Fruit fly (Drosophila melanogaster): Measurements from ENCODE around the gene Ssdp.

Gene Ssdp

DNA sequence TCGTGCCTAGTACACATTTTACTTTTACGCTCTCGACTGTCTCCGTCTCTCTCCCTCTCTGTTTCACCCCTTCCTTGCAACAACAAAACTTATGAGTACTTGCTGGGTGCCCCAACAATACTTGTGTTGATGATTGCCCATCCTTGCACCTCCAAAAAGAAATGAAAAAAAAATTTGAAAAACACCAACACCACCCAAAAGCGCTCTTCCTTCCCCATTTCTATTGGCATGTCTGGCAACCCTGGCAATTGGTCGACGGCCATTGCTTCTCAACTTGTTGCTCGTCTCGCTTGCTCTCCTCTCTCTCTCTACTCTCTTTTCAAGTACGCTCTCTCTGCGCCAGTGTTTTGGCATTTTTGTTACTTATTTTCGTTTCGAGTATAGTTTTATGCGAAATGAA lies 31.0 kb downstream of the Ssdp start (continued):
- TF ChIP-seq C15 (GFP tag; IDR thresholded peaks at IDR 0.05) (no peak), ATbp (GFP tag; optimal IDR thresholded peaks at IDR 0.05) (peak; percentile 7), CG1832 (GFP tag; optimal IDR thresholded peaks at IDR 0.05) (no peak), Dref (GFP tag; IDR thresholded peaks at IDR 0.05) (peak; percentile 27; the same call in 1 of the 2 replicates), CG12155 (GFP tag; optimal IDR thresholded peaks at IDR 0.05) (peak; percentile 38), CG18619 (GFP tag; optimal IDR thresholded peaks at IDR 0.05) (no peak), Oli (tag; optimal IDR thresholded peaks at IDR 0.05) (no peak), CG2129 (GFP tag; IDR thresholded peaks at IDR 0.05; ENCODE audit: partially characterized antibody) (no peak), trem (tag; optimal IDR thresholded peaks at IDR 0.05) (no peak), Med (GFP tag) (peak; percentile 89), eyg (GFP tag; optimal IDR thresholded peaks at IDR 0.05) (no peak), Myb (GFP tag; optimal IDR thresholded peaks at IDR 0.05) (peak; percentile 43), CG13424 (tag; optimal IDR thresholded peaks at IDR 0.05) (peak; percentile 51), sim (GFP tag; IDR thresholded peaks at IDR 0.05) (no peak), CG1024 (GFP tag; IDR thresholded peaks at IDR 0.05) (no peak), Antp (GFP tag; optimal IDR thresholded peaks at IDR 0.05) (no peak), CG32772 (GFP tag; IDR thresholded peaks at IDR 0.05) (0 out of 2 replicates have a peak, but pooled peaks have one; percentile 8), sisA (GFP tag; IDR thresholded peaks at IDR 0.05) (no peak), Aef1 (GFP tag; IDR thresholded peaks at IDR 0.05) (no peak), ato (GFP tag; IDR thresholded peaks at IDR 0.05; ENCODE audit: partially characterized antibody) (no peak), ken (GFP tag; IDR thresholded peaks at IDR 0.05) (no peak), jigr1 (GFP tag; IDR thresholded peaks at IDR 0.05) (no peak), CrebB (tag; optimal IDR thresholded peaks at IDR 0.05) (no peak), zen2 (GFP tag; IDR thresholded peaks at IDR 0.05; ENCODE audit: partially characterized antibody) (peak; percentile 25; the same call in 1 of the 3 replicates), CG4617 (GFP tag; optimal IDR thresholded peaks at IDR 0.05; ENCODE audit: borderline replicate concordance) (no peak), Rx (GFP tag; IDR thresholded peaks at IDR 0.05) (no peak), Sox100B (GFP tag; optimal IDR thresholded peaks at IDR 0.05) (no peak), Eip74EF (GFP tag; optimal IDR thresholded peaks at IDR 0.05) (no peak), Jarid2 (GFP tag; optimal IDR thresholded peaks at IDR 0.05) (no peak), fd96Cb (tag; optimal IDR thresholded peaks at IDR 0.05) (no peak), pho (GFP tag; optimal IDR thresholded peaks at IDR 0.05) (peak; percentile 1), Dfd (GFP tag; optimal IDR thresholded peaks at IDR 0.05) (no peak), Sox102F (GFP tag; optimal IDR thresholded peaks at IDR 0.05) (no peak), CG6854 (GFP tag; optimal IDR thresholded peaks at IDR 0.05) (no peak), aop (GFP tag; IDR thresholded peaks at IDR 0.05) (no peak), CG10543 (GFP tag; optimal IDR thresholded peaks at IDR 0.05) (peak; percentile 73), bcd (GFP tag; optimal IDR thresholded peaks at IDR 0.05) (no peak), D19A (tag; optimal IDR thresholded peaks at IDR 0.05) (no peak), Hr39 (optimal IDR thresholded peaks at IDR 0.05) (no peak), CG4707 (GFP tag; optimal IDR thresholded peaks at IDR 0.05) (no peak), wdn (GFP tag; IDR thresholded peaks at IDR 0.05) (no peak), unpg (GFP tag; optimal IDR thresholded peaks at IDR 0.05) (peak; percentile 29), fd64A (GFP tag; optimal IDR thresholded peaks at IDR 0.05) (no peak), lbe (GFP tag; optimal IDR thresholded peaks at IDR 0.05) (no peak), gfzf (GFP tag; optimal IDR thresholded peaks at IDR 0.05) (peak; percentile 1), her (GFP tag; optimal IDR thresholded peaks at IDR 0.05) (peak; percentile 34), Ssrp (tag; optimal IDR thresholded peaks at IDR 0.05) (no peak), CG11093 (GFP tag; IDR thresholded peaks at IDR 0.05) (no peak), CG6813 (GFP tag; optimal IDR thresholded peaks at IDR 0.05) (no peak), wor (GFP tag; IDR thresholded peaks at IDR 0.05) (no peak), CG15514 (GFP tag; optimal IDR thresholded peaks at IDR 0.05) (peak; percentile 68)

All from whole organism, embryonic.